Worm (Caenorhabditis elegans) whole organism, young adult: ENCODE measurements around the gene F23A7.5.

Experiments
- F49E8.2 ChIP-seq: sonication (generic microtip); optimal IDR thresholded peaks from 3 replicates; lab custom pipeline; 2017; ENCODE audit warnings: missing genetic modification characterization, mild to moderate bottlenecking, missing compliant biosample characterization, antibody characterized with exemption, moderate library complexity; ENCODE audit not compliant: insufficient read depth
- egl-18 ChIP-seq: fragments of 200-800 bp; sonication (Bioruptor generic); IDR thresholded peaks from 2 replicates; pipeline ENCODE4 v1.3.6; 2022; ENCODE audit warnings: missing genetic modification reagents, missing genetic modification characterization, missing compliant biosample characterization
- hsf-1 ChIP-seq: fragments of 200-800 bp; sonication (Bioruptor generic); IDR thresholded peaks from 2 replicates; pipeline ENCODE4 v1.3.6; 2022; ENCODE audit warnings: missing genetic modification reagents, missing genetic modification characterization, missing compliant biosample characterization
- let-607 ChIP-seq, 2 experiments: fragments of 200-800 bp in 1 of 2; sonication (Bioruptor generic) in 1 of 2; sonication (generic microtip) in 1 of 2; optimal IDR thresholded peaks; 2 replicates each; lab custom pipeline; 2016 to 2018; ENCODE audit warnings: mild to moderate bottlenecking in 2 of 2, missing compliant biosample characterization in 2 of 2, missing genetic modification characterization in 2 of 2, moderate library complexity in 2 of 2, missing genotype in 1 of 2
- madf-8 ChIP-seq: fragments of 200-800 bp; sonication (Bioruptor generic); conservative IDR thresholded peaks from 2 replicates; pipeline ENCODE4 v1.3.6; 2022; ENCODE audit warnings: missing genetic modification reagents, missing genetic modification characterization, missing compliant biosample characterization

DNA sequence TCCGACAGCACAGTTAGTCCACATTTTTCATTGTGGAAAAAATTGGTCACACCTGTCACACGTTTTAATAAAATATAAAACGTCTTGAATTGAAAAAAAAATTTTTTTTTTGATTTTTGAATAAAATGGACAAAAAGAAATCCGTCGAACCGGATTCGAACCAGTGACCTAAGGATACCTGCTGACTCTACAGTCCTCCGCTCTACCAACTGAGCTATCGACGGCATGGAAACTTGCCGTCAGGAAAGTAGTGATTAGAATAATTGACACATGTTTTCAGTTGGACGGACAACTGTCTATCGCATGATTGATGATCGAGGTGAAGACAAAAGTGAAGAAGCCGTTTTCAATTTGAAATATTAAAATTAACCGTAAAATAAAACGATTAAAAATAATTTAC is 20.6 kb upstream of the F23A7.5 start:
- TF ChIP-seq egl-18 (GFP tag; lab: Robert Waterston, UW) (no peak), F49E8.2 (tag; lab: Kevin White, UChicago) (no peak), hsf-1 (GFP tag; lab: Robert Waterston, UW) (no peak), let-607 (tag; optimal IDR thresholded peaks at IDR 0.05; lab: Kevin White, UChicago) (no peak), madf-8 (no peak)
